Worm (Caenorhabditis elegans): ENCODE data around the gene C46F9.6.
"Not testable (repeated sequence)": the region's sequence is repeated elsewhere in the genome, so short reads cannot be mapped to it uniquely, and the experiment has no call there.

Gene C46F9.6

DNA sequence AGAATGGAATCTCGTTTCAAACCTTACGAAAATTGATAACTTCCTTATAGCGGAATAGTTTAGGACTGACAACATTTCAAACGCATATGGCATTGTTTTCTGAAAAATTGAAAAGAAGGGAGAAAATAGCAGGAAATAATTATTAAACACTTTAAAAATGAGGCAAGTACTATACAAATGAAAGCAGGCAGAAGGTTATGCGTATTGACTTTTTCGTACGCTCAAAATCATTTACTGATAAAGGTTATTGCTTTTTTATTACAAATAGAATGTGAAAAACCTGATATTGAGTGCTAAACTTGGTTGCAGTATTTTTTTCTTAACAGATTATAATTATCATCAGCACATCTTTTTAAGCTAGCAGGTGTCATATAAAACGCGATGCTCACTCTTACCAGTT lies 41.6 kb downstream of the C46F9.6 start, which contains the start of gene ZK250.13:
TSS of gene ZK250.13 (minus strand) at position 101 of the 400 bp plus-strand sequence.
- no peak for TF ChIP-seq C34F6.9 (tag; optimal IDR thresholded peaks at IDR 0.05)
- TF ChIP-seq sma-9 (GFP tag; optimal IDR thresholded peaks at IDR 0.05), result no peak
- TF ChIP-seq sma-9 (tag; optimal IDR thresholded peaks at IDR 0.05), result no peak
- TF ChIP-seq blmp-1 (tag; optimal IDR thresholded peaks at IDR 0.05; ENCODE audit: insufficient read depth), result no peak
- no peak for TF ChIP-seq unc-62 (GFP tag; optimal IDR thresholded peaks at IDR 0.05)
- no peak for TF ChIP-seq lin-11 (tag; optimal IDR thresholded peaks at IDR 0.05)
- TF ChIP-seq zag-1 (tag; optimal IDR thresholded peaks at IDR 0.05), result no peak
- no peak for TF ChIP-seq lsy-2 (tag; optimal IDR thresholded peaks at IDR 0.05)
- no peak for TF ChIP-seq unc-55 (GFP tag; optimal IDR thresholded peaks at IDR 0.05)
- no peak for TF ChIP-seq ztf-4 (tag; optimal IDR thresholded peaks at IDR 0.05)
- TF ChIP-seq Y55F3AM.14 (GFP tag; optimal IDR thresholded peaks at IDR 0.05), result no peak

DNA sequence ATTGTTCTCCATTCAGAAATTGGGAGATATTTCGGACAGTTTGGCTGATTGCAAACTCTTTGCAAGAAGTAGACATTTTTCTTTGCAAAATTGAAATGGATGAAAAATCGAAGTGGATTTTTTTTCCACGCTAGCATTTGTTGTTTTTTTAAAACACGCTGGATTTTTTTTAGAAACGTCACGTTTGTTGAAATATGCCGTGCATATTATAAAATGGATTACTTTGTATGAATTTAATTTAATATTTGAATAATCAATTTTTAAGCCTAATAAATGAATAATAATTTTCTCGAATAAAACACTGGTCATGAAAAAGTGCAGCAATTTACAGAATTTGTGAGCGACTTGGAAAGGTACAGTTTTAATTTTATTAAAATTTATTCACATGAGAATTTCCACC lies 47.1 kb downstream of the C46F9.6 start, which contains the start of gene ZK250.14:
TSS of gene ZK250.14 (minus strand) at position 101 of the 400 bp plus-strand sequence.
- TF ChIP-seq gmeb-1 (tag; optimal IDR thresholded peaks at IDR 0.05) (no peak), nhr-25 (tag; optimal IDR thresholded peaks at IDR 0.05) (no peak), skn-1 (tag; optimal IDR thresholded peaks at IDR 0.05) (no peak), unc-62 (GFP tag; optimal IDR thresholded peaks at IDR 0.05) (no peak), alr-1 (tag; optimal IDR thresholded peaks at IDR 0.05) (no peak), nhr-77 (tag; optimal IDR thresholded peaks at IDR 0.05) (no peak), R02D3.7 (tag; optimal IDR thresholded peaks at IDR 0.05) (no peak), fos-1 (tag; optimal IDR thresholded peaks at IDR 0.05) (no peak), ZK546.5 (tag; optimal IDR thresholded peaks at IDR 0.05) (no peak)

DNA sequence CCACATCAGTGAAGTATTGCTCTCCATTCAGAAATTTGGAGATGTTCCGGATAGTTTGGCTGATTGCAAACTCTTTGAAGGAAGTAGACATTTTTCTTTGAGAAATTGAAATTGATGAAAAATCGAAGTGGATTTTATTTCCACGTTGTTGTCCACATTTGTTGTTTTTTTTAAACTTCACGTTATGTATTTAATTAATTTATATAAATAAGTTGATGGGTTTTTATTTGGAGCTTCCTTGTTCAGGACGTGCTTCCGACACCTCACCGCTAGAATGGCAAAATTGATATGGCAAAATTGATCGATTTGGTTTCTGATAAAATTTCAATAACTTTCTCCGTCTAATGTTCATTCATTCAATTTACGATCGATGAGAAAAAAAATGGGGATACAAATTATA lies 48.4 kb downstream of the C46F9.6 start, which contains the start of gene math-48:
TSS of gene math-48 (minus strand) at position 101 of the 400 bp plus-strand sequence.
- TF ChIP-seq nhr-25 (tag; optimal IDR thresholded peaks at IDR 0.05), result no peak
- TF ChIP-seq elt-3 (tag; optimal IDR thresholded peaks at IDR 0.05), result no peak
- no peak for TF ChIP-seq ceh-16 (tag; optimal IDR thresholded peaks at IDR 0.05)
- no peak for TF ChIP-seq nhr-11 (tag; optimal IDR thresholded peaks at IDR 0.05)
- TF ChIP-seq unc-39 (tag; optimal IDR thresholded peaks at IDR 0.05), result no peak
- no peak for TF ChIP-seq gmeb-1 (tag; optimal IDR thresholded peaks at IDR 0.05)
- no peak for TF ChIP-seq zag-1 (tag; optimal IDR thresholded peaks at IDR 0.05)
- TF ChIP-seq lsy-2 (tag; optimal IDR thresholded peaks at IDR 0.05), result no peak
- no peak for TF ChIP-seq ztf-4 (tag; optimal IDR thresholded peaks at IDR 0.05)

DNA sequence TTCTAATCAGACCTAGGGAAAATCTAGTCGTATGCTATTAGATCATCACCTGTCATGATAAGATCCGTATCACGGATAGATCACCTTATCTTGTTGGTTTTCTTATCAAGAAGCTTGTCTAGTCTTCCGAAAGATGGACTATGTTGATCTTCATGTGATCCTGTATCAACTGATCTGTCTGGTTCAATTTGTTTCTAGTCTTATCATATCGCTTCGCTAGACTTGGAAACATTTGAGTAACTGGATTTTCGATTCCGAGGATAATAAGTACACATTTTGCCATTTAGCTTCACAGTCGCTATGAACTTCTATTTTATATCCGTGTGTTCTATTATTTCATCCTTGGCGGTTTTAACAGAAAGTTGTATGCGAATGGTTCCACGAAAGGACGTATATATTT lies 50.4 kb downstream of the C46F9.6 start, which contains the start of gene ZK250.2:
TSS of gene ZK250.2 (plus strand) at position 301 of the 400 bp plus-strand sequence.
- TF ChIP-seq crh-2, mdl-1, zag-1 (tag; optimal IDR thresholded peaks at IDR 0.05): not testable (repeated sequence)
